Worm (Caenorhabditis elegans) whole organism, late embryonic: ENCODE data around the gene F14F7.5.

Source experiments
- C08G9.2 ChIP-seq: sonication (generic microtip); optimal IDR thresholded peaks from 2 replicates; lab custom pipeline; 2016; ENCODE audit warnings: mild to moderate bottlenecking, missing genetic modification characterization, moderate library complexity, missing compliant biosample characterization
- F13H6.1 ChIP-seq: sonication (generic microtip); optimal IDR thresholded peaks from 2 replicates; lab custom pipeline; 2016; ENCODE audit warnings: missing genetic modification characterization, missing compliant biosample characterization
- K02D7.2 ChIP-seq: sonication (generic microtip); optimal IDR thresholded peaks from 2 replicates; lab custom pipeline; 2017; ENCODE audit warnings: mild to moderate bottlenecking, missing genetic modification characterization, missing compliant biosample characterization
- K09A11.1 ChIP-seq: sonication (generic microtip); optimal IDR thresholded peaks from 2 replicates; lab custom pipeline; 2017; ENCODE audit warnings: antibody characterized with exemption, mild to moderate bottlenecking, missing genetic modification characterization, missing compliant biosample characterization; ENCODE audit not compliant: insufficient read depth
- Y22D7AL.16 ChIP-seq: sonication (generic microtip); optimal IDR thresholded peaks from 2 replicates; lab custom pipeline; 2016; ENCODE audit warnings: missing genetic modification characterization, missing compliant biosample characterization
- ahr-1 ChIP-seq: sonication (generic microtip); optimal IDR thresholded peaks from 2 replicates; lab custom pipeline; 2016; ENCODE audit warnings: missing genetic modification characterization, missing compliant biosample characterization
- ceh-14 ChIP-seq: sonication (generic microtip); optimal IDR thresholded peaks from 2 replicates; lab custom pipeline; 2016; ENCODE audit warnings: missing genotype, missing genetic modification characterization, missing compliant biosample characterization
- ceh-18 ChIP-seq: sonication (generic microtip); optimal IDR thresholded peaks from 2 replicates; lab custom pipeline; 2016; ENCODE audit warnings: missing genetic modification characterization, missing compliant biosample characterization
- ceh-2 ChIP-seq: sonication (generic microtip); optimal IDR thresholded peaks from 2 replicates; lab custom pipeline; 2016; ENCODE audit warnings: missing genotype, missing genetic modification characterization, missing compliant biosample characterization
- ceh-34 ChIP-seq: sonication (generic microtip); optimal IDR thresholded peaks from 2 replicates; lab custom pipeline; 2016; ENCODE audit warnings: mild to moderate bottlenecking, missing genetic modification characterization, missing compliant biosample characterization
- ceh-45 ChIP-seq: fragments of 200-800 bp; sonication (Bioruptor generic); IDR thresholded peaks from 2 replicates; pipeline ENCODE4 v1.3.6; 2022; ENCODE audit warnings: missing genetic modification reagents, missing genetic modification characterization, missing compliant biosample characterization
- ceh-9 ChIP-seq: sonication (generic microtip); optimal IDR thresholded peaks from 2 replicates; lab custom pipeline; 2016; ENCODE audit warnings: mild to moderate bottlenecking, missing genetic modification characterization, inconsistent platforms, missing compliant biosample characterization
- dve-1 ChIP-seq: sonication (generic microtip); optimal IDR thresholded peaks from 2 replicates; lab custom pipeline; 2017; ENCODE audit warnings: antibody characterized with exemption, mild to moderate bottlenecking, missing genetic modification characterization, missing compliant biosample characterization
- elt-2 ChIP-seq: sonication (generic microtip); optimal IDR thresholded peaks from 2 replicates; lab custom pipeline; 2016; ENCODE audit warnings: missing genetic modification reagents, missing genetic modification characterization, missing compliant biosample characterization
- ets-4 ChIP-seq: sonication (generic microtip); optimal IDR thresholded peaks from 2 replicates; lab custom pipeline; 2016; ENCODE audit warnings: missing genetic modification characterization, missing compliant biosample characterization
- eyg-1 ChIP-seq: sonication (generic microtip); optimal IDR thresholded peaks from 2 replicates; lab custom pipeline; 2016; ENCODE audit warnings: missing genotype, missing genetic modification characterization, missing compliant biosample characterization
- fax-1 ChIP-seq: sonication (generic microtip); optimal IDR thresholded peaks from 2 replicates; lab custom pipeline; 2016; ENCODE audit warnings: missing genotype, missing genetic modification characterization, missing compliant biosample characterization
- hlh-13 ChIP-seq: fragments of 200-800 bp; sonication (Bioruptor generic); optimal IDR thresholded peaks from 2 replicates; lab custom pipeline; 2018; ENCODE audit warnings: mild to moderate bottlenecking, missing genetic modification characterization, missing compliant biosample characterization
- hlh-15 ChIP-seq: sonication (generic microtip); optimal IDR thresholded peaks from 2 replicates; lab custom pipeline; 2016; ENCODE audit warnings: missing genetic modification characterization, missing compliant biosample characterization
- hlh-30 ChIP-seq: sonication (generic microtip); optimal IDR thresholded peaks from 2 replicates; lab custom pipeline; 2017; ENCODE audit warnings: antibody characterized with exemption, missing genetic modification characterization, missing compliant biosample characterization; ENCODE audit not compliant: insufficient read depth
- hlh-6 ChIP-seq: sonication (generic microtip); optimal IDR thresholded peaks from 2 replicates; lab custom pipeline; 2016; ENCODE audit warnings: missing genotype, missing genetic modification characterization, missing compliant biosample characterization
- lim-6 ChIP-seq: sonication (generic microtip); optimal IDR thresholded peaks from 2 replicates; lab custom pipeline; 2016; ENCODE audit warnings: missing genetic modification characterization, missing compliant biosample characterization
- lin-11 ChIP-seq: fragments of 200-800 bp; sonication (Bioruptor generic); optimal IDR thresholded peaks from 2 replicates; lab custom pipeline; 2018; ENCODE audit warnings: mild to moderate bottlenecking, missing genetic modification characterization, missing compliant biosample characterization
- mec-3 ChIP-seq: sonication (generic microtip); optimal IDR thresholded peaks from 2 replicates; lab custom pipeline; 2016; ENCODE audit warnings: borderline replicate concordance, missing genetic modification characterization, missing compliant biosample characterization
- nfya-1 ChIP-seq: sonication (generic microtip); optimal IDR thresholded peaks from 2 replicates; lab custom pipeline; 2017; ENCODE audit warnings: missing genetic modification characterization, mild to moderate bottlenecking, missing compliant biosample characterization, antibody characterized with exemption, moderate library complexity
- nhr-11 ChIP-seq: fragments of 150-350 bp; optimal IDR thresholded peaks from 2 replicates; lab custom pipeline; 2014; ENCODE audit warnings: missing biosample characterization, missing genetic modification characterization
- nhr-232 ChIP-seq: sonication (generic microtip); optimal IDR thresholded peaks from 2 replicates; lab custom pipeline; 2016; ENCODE audit warnings: missing genetic modification characterization, missing compliant biosample characterization
- npax-4 ChIP-seq: sonication (generic microtip); optimal IDR thresholded peaks from 2 replicates; lab custom pipeline; 2016; ENCODE audit warnings: missing genetic modification characterization, missing compliant biosample characterization
- pat-9 ChIP-seq: fragments of 200-800 bp; sonication (Bioruptor generic); optimal IDR thresholded peaks from 2 replicates; lab custom pipeline; 2018; ENCODE audit warnings: mild to moderate bottlenecking, missing genetic modification characterization, moderate library complexity, missing compliant biosample characterization
- pax-1 ChIP-seq: fragments of 150-350 bp; optimal IDR thresholded peaks from 2 replicates; lab custom pipeline; 2014; ENCODE audit warnings: missing biosample characterization, missing genetic modification characterization
- pha-4 ChIP-seq: fragments of 150-350 bp; optimal IDR thresholded peaks from 2 replicates; lab custom pipeline; 2018; ENCODE audit warnings: missing biosample characterization, missing genetic modification reagents, missing genetic modification characterization
- rnt-1 ChIP-seq: sonication (generic microtip); optimal IDR thresholded peaks from 2 replicates; lab custom pipeline; 2016; ENCODE audit warnings: missing genetic modification characterization, missing compliant biosample characterization
- sdc-2 ChIP-seq: sonication (generic microtip); optimal IDR thresholded peaks from 2 replicates; lab custom pipeline; 2016; ENCODE audit warnings: missing genotype, missing genetic modification characterization, missing compliant biosample characterization
- sox-2 ChIP-seq: fragments of 200-800 bp; sonication (Bioruptor generic); IDR thresholded peaks from 2 replicates; pipeline ENCODE4 v1.3.6; 2022; ENCODE audit warnings: missing genetic modification reagents, missing genetic modification characterization, missing compliant biosample characterization
- sox-4 ChIP-seq: sonication (generic microtip); optimal IDR thresholded peaks from 2 replicates; lab custom pipeline; 2017; ENCODE audit warnings: mild to moderate bottlenecking, missing genetic modification characterization, inconsistent platforms, missing compliant biosample characterization
- syd-9 ChIP-seq: sonication (generic microtip); optimal IDR thresholded peaks from 2 replicates; lab custom pipeline; 2016; ENCODE audit warnings: mild to moderate bottlenecking, missing genetic modification characterization, moderate library complexity, missing compliant biosample characterization
- tbx-2 ChIP-seq: sonication (generic microtip); optimal IDR thresholded peaks from 2 replicates; lab custom pipeline; 2016; ENCODE audit warnings: missing genetic modification characterization, missing compliant biosample characterization
- ttx-3 ChIP-seq: sonication (generic microtip); optimal IDR thresholded peaks from 2 replicates; lab custom pipeline; 2016; ENCODE audit warnings: missing genetic modification reagents, missing genetic modification characterization, missing compliant biosample characterization
- unc-55 ChIP-seq: sonication (generic microtip); optimal IDR thresholded peaks from 2 replicates; lab custom pipeline; 2017; ENCODE audit warnings: missing biosample characterization, missing genetic modification reagents, missing genetic modification characterization

The F14F7.5 gene

DNA sequence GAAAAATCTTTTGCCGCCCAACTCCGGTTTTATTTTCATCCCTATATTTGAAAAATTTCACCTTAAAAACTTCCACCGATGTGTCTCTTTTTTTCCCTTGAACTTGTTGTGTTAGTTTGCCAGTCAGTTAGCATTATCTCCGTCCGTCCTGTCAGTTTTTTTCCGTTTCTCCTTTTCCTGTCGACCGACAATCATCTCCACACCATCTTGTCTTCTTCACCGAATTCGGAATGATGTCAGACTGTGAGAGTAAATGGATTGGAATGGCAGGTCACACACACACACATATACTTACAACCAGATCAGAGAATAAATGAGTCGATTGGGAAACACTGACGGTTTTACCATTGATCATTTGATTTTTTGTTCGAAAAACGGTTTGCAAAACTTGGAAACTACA, 19.9 kb upstream of the F14F7.5 start:
- TF ChIP-seq pax-1 (no peak), ceh-34 (tag; lab: Kevin White, UChicago) (no peak), F13H6.1 (tag; lab: Kevin White, UChicago) (no peak), unc-55 (no peak), fax-1 (no peak), Y22D7AL.16 (no peak), ceh-2 (no peak), hlh-13 (GFP tag; lab: Kevin White, UChicago) (no peak), ets-4 (tag; lab: Kevin White, UChicago) (no peak), pha-4 (tag; lab: Kevin White, UChicago) (no peak), C08G9.2 (tag; lab: Kevin White, UChicago) (no peak), pat-9 (tag; lab: Kevin White, UChicago) (no peak), tbx-2 (no peak), K02D7.2 (no peak), dve-1 (tag; lab: Kevin White, UChicago) (no peak), nfya-1 (tag; lab: Kevin White, UChicago) (no peak), ceh-14 (no peak), lim-6 (no peak), ceh-45 (GFP tag; lab: Robert Waterston, UW) (no peak), eyg-1 (tag; lab: Kevin White, UChicago) (no peak)
- TF ChIP-seq, all 69 proteins: peak for 0

DNA sequence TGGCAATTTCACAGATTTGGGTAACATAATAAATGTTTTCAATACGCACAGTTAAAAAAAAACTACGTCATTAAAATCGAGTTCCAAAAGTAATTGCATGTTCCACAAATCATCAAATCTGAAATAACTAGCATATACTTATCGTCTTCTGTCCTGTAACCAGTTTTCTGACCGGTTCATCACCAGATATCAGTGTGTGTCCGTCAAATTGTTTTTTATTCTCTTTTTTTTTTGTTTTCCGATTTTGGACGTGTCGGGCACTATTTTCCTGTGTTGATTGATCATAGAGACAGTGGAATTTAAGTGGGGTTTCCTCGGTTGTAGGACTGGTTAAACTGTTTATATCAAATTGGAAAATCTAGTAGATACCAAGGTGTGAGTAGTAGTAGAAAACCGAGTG, 17.9 kb upstream of the F14F7.5 start:
- no peak for TF ChIP-seq ceh-14
- TF ChIP-seq dve-1 (tag; lab: Kevin White, UChicago) = no peak
- TF ChIP-seq hlh-13 (GFP tag; lab: Kevin White, UChicago) = no peak
- TF ChIP-seq mec-3 (tag; lab: Kevin White, UChicago) = no peak
- TF ChIP-seq syd-9 = no peak
- no peak for TF ChIP-seq sox-4
- no peak for TF ChIP-seq ceh-34 (tag; lab: Kevin White, UChicago)
- TF ChIP-seq sox-2 (GFP tag; lab: Robert Waterston, UW) = no peak

DNA sequence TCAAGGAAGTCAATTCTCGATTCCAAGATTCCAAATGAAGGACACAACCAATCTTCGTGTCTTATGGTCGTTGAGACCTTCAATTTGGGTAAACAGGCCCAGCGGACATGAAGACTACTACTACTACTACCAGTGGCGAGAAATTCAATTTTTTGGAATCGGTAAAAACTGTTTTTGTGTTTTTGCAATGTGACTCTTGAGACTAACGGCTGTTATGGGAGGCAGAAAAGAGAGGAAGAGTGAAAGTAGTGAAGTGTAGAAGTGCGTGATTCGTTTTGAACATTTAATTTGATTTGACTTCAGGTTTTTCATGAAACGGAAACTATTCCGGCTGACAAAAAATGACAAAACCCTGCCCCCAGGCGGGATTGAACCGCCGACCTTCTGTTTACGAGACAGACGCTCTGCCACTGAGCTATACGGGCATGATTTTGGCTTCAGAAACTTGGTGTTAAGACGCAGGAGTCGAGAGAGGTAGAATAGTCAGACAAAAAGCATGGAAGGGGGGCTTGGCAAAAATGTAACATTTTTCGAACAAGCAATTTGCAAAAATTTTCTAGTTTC, 16.0 kb upstream of the F14F7.5 start:
- TF ChIP-seq pax-1 (no peak), ttx-3 (tag; lab: Kevin White, UChicago) (no peak), npax-4 (tag; lab: Kevin White, UChicago) (no peak), ahr-1 (tag; lab: Kevin White, UChicago) (no peak), sox-2 (GFP tag; lab: Robert Waterston, UW) (no peak), ceh-18 (tag; lab: Kevin White, UChicago) (peak; percentile 27), hlh-6 (peak; percentile 29), hlh-30 (tag; lab: Kevin White, UChicago) (no peak), elt-2 (tag; lab: Kevin White, UChicago) (no peak)

DNA sequence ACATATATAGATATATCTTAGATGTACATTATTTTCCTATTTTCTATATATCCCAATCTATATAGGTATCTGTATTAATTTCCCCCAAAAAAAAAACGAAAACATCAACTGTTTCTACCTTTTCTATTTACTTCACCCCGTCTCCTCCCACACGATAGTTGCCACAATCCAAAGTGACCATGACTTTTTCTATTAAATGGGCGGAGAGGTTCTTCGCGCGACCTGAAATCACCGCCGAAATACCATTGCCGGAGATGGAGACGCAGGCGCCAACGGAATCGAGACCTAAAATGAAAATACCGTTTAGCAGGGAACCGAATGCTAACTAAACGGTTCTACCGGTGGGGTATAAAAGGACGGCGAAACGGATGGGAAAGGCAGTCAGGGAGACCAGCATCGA, 13.2 kb upstream of the F14F7.5 start, which contains the start of gene col-98:
Gene col-98, plus strand, starts transcription at position 390 of the 400 bp plus-strand sequence.
- TF ChIP-seq rnt-1 (tag; lab: Kevin White, UChicago) = no peak
- TF ChIP-seq nfya-1 (tag; lab: Kevin White, UChicago) = no peak
- TF ChIP-seq syd-9 = no peak
- TF ChIP-seq sox-4 = no peak
- TF ChIP-seq ceh-2 = no peak
- TF ChIP-seq tbx-2 = no peak
- no peak for TF ChIP-seq ahr-1 (tag; lab: Kevin White, UChicago)
- no peak for TF ChIP-seq hlh-30 (tag; lab: Kevin White, UChicago)
- no peak for TF ChIP-seq sdc-2 (tag; lab: Kevin White, UChicago)
- no peak for TF ChIP-seq hlh-15 (tag; lab: Kevin White, UChicago)
- no peak for TF ChIP-seq pha-4 (tag; lab: Kevin White, UChicago)
- TF ChIP-seq lin-11 (tag; lab: Kevin White, UChicago) = no peak
- no peak for TF ChIP-seq elt-2 (tag; lab: Kevin White, UChicago)
- no peak for TF ChIP-seq K09A11.1
- TF ChIP-seq hlh-6 = no peak
- TF ChIP-seq unc-55 = no peak
- TF ChIP-seq nhr-232 = no peak
- TF ChIP-seq nhr-11 (tag; lab: Kevin White, UChicago) = no peak
- no peak for TF ChIP-seq ceh-9 (tag; lab: Kevin White, UChicago)
